Worm (Caenorhabditis elegans): ENCODE data around the gene Y9C2UA.1.
A peak's percentile ranks its signal among the peaks of the same experiment; 100 is the strongest.

The Y9C2UA.1 gene

ce11 chrII:9137803-9138202 is 1.6 kb upstream of the Y9C2UA.1 start, which contains the start of gene C16D2.3:
Gene C16D2.3 (plus strand): TSS chrII:9138103.
- TF ChIP-seq alr-1 (tag; optimal IDR thresholded peaks at IDR 0.05; ENCODE audit: borderline replicate concordance) (no peak), swsn-7 (tag; optimal IDR thresholded peaks at IDR 0.05) (no peak), nhr-12 (tag; optimal IDR thresholded peaks at IDR 0.05) (no peak), nhr-237 (tag; optimal IDR thresholded peaks at IDR 0.05) (no peak), xbp-1 (tag; optimal IDR thresholded peaks at IDR 0.05) (no peak), tbx-2 (tag; optimal IDR thresholded peaks at IDR 0.05) (no peak), egl-27 (tag; optimal IDR thresholded peaks at IDR 0.05) (no peak), nhr-77 (tag; optimal IDR thresholded peaks at IDR 0.05) (no peak)

DNA sequence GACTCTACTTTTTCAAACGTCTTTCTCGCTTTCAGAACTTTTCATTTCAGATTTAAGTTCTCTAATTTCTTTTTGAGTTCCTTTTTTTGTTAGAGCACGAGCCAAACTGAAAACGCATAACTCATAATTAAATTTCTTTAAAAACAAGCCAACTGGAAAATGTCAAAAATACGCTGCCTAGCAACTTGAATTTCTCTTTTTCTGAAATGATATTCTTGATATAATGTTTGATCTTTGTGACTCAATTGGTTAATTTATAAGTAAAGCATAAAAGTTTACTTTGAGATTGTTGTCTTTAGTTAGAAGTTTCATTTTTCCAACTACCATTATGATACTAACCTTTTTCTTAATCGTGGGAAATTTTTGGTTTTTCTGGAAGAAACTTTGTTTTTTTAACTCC is 1.7 kb downstream of the Y9C2UA.1 start:
- TF ChIP-seq pqm-1 (tag; optimal IDR thresholded peaks at IDR 0.05) = no peak
- TF ChIP-seq fkh-8 (tag; optimal IDR thresholded peaks at IDR 0.05) = peak; percentile 57

DNA sequence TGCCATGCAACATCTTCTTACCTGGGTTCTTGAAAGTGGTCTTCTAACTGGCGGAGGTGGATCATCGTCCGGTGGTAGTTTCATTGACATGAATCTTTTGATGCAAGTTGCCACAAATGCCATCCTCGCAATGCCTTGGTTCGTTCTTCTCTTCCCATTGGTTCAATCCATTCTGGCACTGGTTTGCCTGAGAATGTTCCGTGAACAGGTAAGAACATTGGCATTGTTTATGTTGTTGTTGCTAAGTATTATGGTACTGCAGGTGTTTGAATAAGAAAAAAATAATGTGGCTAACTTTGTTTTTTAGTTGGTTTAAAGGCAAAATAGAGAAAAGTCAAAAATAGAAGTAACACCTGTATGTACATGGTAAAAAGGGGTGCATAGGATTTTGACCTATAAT is 4.3 kb downstream of the Y9C2UA.1 start:
- TF ChIP-seq fos-1 (tag; optimal IDR thresholded peaks at IDR 0.05) (no peak), efl-1 (optimal IDR thresholded peaks at IDR 0.05) (no peak), efl-1 (GFP tag; optimal IDR thresholded peaks at IDR 0.05 in 1 of 2) (peak in 1 of 2 experiments; percentile 15)

ce11 chrII:9144366-9144765 is 4.9 kb downstream of the Y9C2UA.1 start:
- peak; percentile 30 for TF ChIP-seq nhr-47 (tag; optimal IDR thresholded peaks at IDR 0.05)
- no peak for TF ChIP-seq skn-1 (tag; optimal IDR thresholded peaks at IDR 0.05)
- TF ChIP-seq lin-14 (GFP tag; optimal IDR thresholded peaks at IDR 0.05) = peak; percentile 3
- TF ChIP-seq nhr-71 (tag; optimal IDR thresholded peaks at IDR 0.05) = peak; percentile 58
- peak; percentile 81 for TF ChIP-seq fkh-8 (tag; optimal IDR thresholded peaks at IDR 0.05)

ce11 chrII:9145961-9146360 is 6.5 kb downstream of the Y9C2UA.1 start, which contains the start of gene W07A12.4:
Gene W07A12.4 (plus strand): TSS chrII:9146261.
- TF ChIP-seq hlh-4 (tag; optimal IDR thresholded peaks at IDR 0.05) (peak; percentile 44), nhr-85 (tag) (peak; percentile 48), sptf-1 (tag; optimal IDR thresholded peaks at IDR 0.05) (no peak)

DNA sequence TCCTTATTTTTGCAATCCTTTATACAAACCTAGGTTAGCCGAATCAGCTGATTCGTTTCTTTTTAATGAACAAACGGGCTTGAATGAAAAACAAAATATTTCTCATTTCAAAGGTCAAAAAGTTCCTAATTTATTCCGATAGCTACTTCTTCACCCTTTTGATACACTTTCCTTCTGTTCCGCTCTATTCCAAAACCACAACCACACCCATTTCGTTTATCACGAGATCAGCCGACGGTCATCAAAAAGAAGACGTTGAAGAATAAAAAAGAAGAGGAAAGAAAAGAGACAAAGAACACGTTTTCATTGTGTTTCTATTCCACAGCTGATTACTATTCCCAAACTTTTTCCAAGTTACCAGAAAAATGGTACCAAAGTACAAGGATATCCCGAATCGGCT is 8.6 kb downstream of the Y9C2UA.1 start:
- TF ChIP-seq fos-1 (tag; optimal IDR thresholded peaks at IDR 0.05) = no peak
- no peak for TF ChIP-seq nhr-84 (tag; optimal IDR thresholded peaks at IDR 0.05)
- TF ChIP-seq pax-3 (tag; optimal IDR thresholded peaks at IDR 0.05) = no peak
- no peak for TF ChIP-seq nhr-71 (tag; optimal IDR thresholded peaks at IDR 0.05)
- peak; percentile 19 for TF ChIP-seq lin-14 (GFP tag; optimal IDR thresholded peaks at IDR 0.05)
- no peak for TF ChIP-seq tlp-1 (tag; optimal IDR thresholded peaks at IDR 0.05)
- TF ChIP-seq fkh-8 (tag; optimal IDR thresholded peaks at IDR 0.05) = no peak
- TF ChIP-seq jun-1 (tag; optimal IDR thresholded peaks at IDR 0.05) = no peak
- TF ChIP-seq lir-3 (tag; optimal IDR thresholded peaks at IDR 0.05; ENCODE audit: poor library complexity) = no peak
- no peak for TF ChIP-seq nhr-77 (tag; optimal IDR thresholded peaks at IDR 0.05)
- TF ChIP-seq snu-23 (GFP tag; optimal IDR thresholded peaks at IDR 0.05) = no peak
- TF ChIP-seq nhr-90 (tag; optimal IDR thresholded peaks at IDR 0.05; ENCODE audit: poor library complexity) = no peak
- TF ChIP-seq elt-3 (tag; optimal IDR thresholded peaks at IDR 0.05) = peak in 1 of 6 experiments; percentile 64
- no peak for TF ChIP-seq ceh-82 (tag; optimal IDR thresholded peaks at IDR 0.05)
- TF ChIP-seq blmp-1 (tag; optimal IDR thresholded peaks at IDR 0.05) = peak; percentile 77

DNA sequence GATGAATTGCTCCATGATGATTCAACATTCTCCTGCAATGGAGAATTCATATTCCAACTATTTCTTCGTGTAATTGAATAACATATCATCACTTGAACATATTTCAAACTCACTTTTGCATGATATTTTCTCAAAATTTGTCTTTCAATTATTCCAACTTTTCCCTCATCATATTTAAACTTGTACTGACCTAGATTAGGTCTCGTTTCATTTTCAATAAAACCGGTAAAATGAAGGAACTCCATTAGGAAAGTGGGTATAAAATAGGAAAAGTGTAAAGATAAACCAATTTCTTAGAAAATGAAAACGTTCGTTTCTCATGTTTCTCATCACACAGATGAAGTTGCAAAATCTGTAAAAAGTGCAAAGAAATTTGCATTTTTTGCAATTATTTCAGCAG is 12.8 kb downstream of the Y9C2UA.1 start, which contains the start of gene col-78:
Gene col-78 (plus strand): TSS at position 301 of the 400 bp plus-strand sequence.
- TF ChIP-seq nhr-77 (tag; optimal IDR thresholded peaks at IDR 0.05) (no peak), fkh-4 (tag; optimal IDR thresholded peaks at IDR 0.05; ENCODE audit: borderline replicate concordance) (no peak), skn-1 (tag; optimal IDR thresholded peaks at IDR 0.05) (no peak), ztf-11 (tag; optimal IDR thresholded peaks at IDR 0.05) (no peak), dpl-1 (GFP tag; optimal IDR thresholded peaks at IDR 0.05) (no peak), Y116A8C.19 (tag; optimal IDR thresholded peaks at IDR 0.05; ENCODE audit: borderline replicate concordance) (no peak), nhr-19 (GFP tag; conservative IDR thresholded peaks at IDR 0.05) (no peak), vab-15 (tag; optimal IDR thresholded peaks at IDR 0.05) (no peak), dsc-1 (tag; optimal IDR thresholded peaks at IDR 0.05) (no peak), aly-2 (tag; optimal IDR thresholded peaks at IDR 0.05) (no peak), nhr-90 (tag; optimal IDR thresholded peaks at IDR 0.05; ENCODE audit: poor library complexity) (no peak), F16B12.6 (tag; optimal IDR thresholded peaks at IDR 0.05) (no peak)
